Fruit fly (Drosophila melanogaster) whole organism, embryonic: Measurements from ENCODE around the gene Ccz1.

Experiments
- Asciz ChIP-seq: fragments of 200-800 bp; sonication (Bioruptor generic); optimal IDR thresholded peaks from 2 replicates; lab custom pipeline; 2017; ENCODE audit warnings: missing biosample characterization, mild to moderate bottlenecking, missing genetic modification characterization, missing genetic modification reagents
- CG10654 ChIP-seq: fragments of 200-800 bp; sonication (Bioruptor generic); optimal IDR thresholded peaks from 2 replicates; lab custom pipeline; 2016; ENCODE audit warnings: missing biosample characterization, missing genetic modification characterization
- CG11504 ChIP-seq: fragments of 200-800 bp; sonication (Bioruptor generic); optimal IDR thresholded peaks from 3 replicates; lab custom pipeline; 2019; ENCODE audit warnings: missing biosample characterization, mild to moderate bottlenecking, missing genetic modification characterization, moderate library complexity
- CG14710 ChIP-seq: fragments of 200-800 bp; sonication (Bioruptor generic); optimal IDR thresholded peaks from 3 replicates; lab custom pipeline; 2019; ENCODE audit warnings: missing biosample characterization, mild to moderate bottlenecking, missing genetic modification characterization, moderate library complexity
- CG1529 ChIP-seq: fragments of 200-800 bp; sonication (Bioruptor generic); optimal IDR thresholded peaks from 3 replicates; lab custom pipeline; 2018; ENCODE audit warnings: missing biosample characterization, missing genetic modification characterization
- CG17568 ChIP-seq: fragments of 200-800 bp; sonication (Bioruptor generic); optimal IDR thresholded peaks from 2 replicates; lab custom pipeline; 2018; ENCODE audit warnings: missing biosample characterization, mild to moderate bottlenecking, missing genetic modification characterization, moderate library complexity
- CG17912 ChIP-seq: fragments of 200-800 bp; sonication (Bioruptor generic); optimal IDR thresholded peaks from 2 replicates; lab custom pipeline; 2018; ENCODE audit warnings: missing biosample characterization, mild to moderate bottlenecking, missing genetic modification characterization
- CG18262 ChIP-seq: fragments of 200-800 bp; optimal IDR thresholded peaks from 3 replicates; lab custom pipeline; 2019; ENCODE audit warnings: missing biosample characterization, mild to moderate bottlenecking, missing genetic modification characterization, moderate library complexity
- CG2202 ChIP-seq: fragments of 200-800 bp; sonication (Bioruptor generic); optimal IDR thresholded peaks from 2 replicates; lab custom pipeline; 2018; ENCODE audit warnings: missing biosample characterization, mild to moderate bottlenecking, missing genetic modification characterization
- CG2712 ChIP-seq: fragments of 200-800 bp; optimal IDR thresholded peaks from 3 replicates; lab custom pipeline; 2019; ENCODE audit warnings: missing biosample characterization, mild to moderate bottlenecking, missing genetic modification characterization, moderate library complexity
- CG2889 ChIP-seq: fragments of 200-800 bp; sonication (Bioruptor generic); IDR thresholded peaks from 3 replicates; pipeline ENCODE4 v1.3.6; 2022; ENCODE audit warnings: missing biosample characterization, missing genetic modification characterization
- CG30403 ChIP-seq: fragments of 200-800 bp; sonication (Bioruptor generic); optimal IDR thresholded peaks from 3 replicates; lab custom pipeline; 2016; ENCODE audit warnings: missing biosample characterization, missing genetic modification characterization
- CG4360 ChIP-seq: fragments of 200-800 bp; sonication (Bioruptor generic); IDR thresholded peaks from 2 replicates; pipeline ENCODE4 v1.3.6; 2022; ENCODE audit warnings: missing biosample characterization, missing genetic modification characterization
- CG4707 ChIP-seq: fragments of 200-800 bp; sonication (Bioruptor generic); optimal IDR thresholded peaks from 2 replicates; lab custom pipeline; 2018; ENCODE audit warnings: missing biosample characterization, mild to moderate bottlenecking, missing genetic modification characterization, moderate library complexity
- CG6765 ChIP-seq: fragments of 200-800 bp; sonication (Bioruptor generic); optimal IDR thresholded peaks from 3 replicates; lab custom pipeline; 2017; ENCODE audit warnings: missing biosample characterization, mild to moderate bottlenecking, missing genetic modification characterization
- CG7556 ChIP-seq: fragments of 200-800 bp; sonication (Bioruptor generic); optimal IDR thresholded peaks from 2 replicates; lab custom pipeline; 2017; ENCODE audit warnings: missing biosample characterization, mild to moderate bottlenecking, missing genetic modification characterization
- CG7745 ChIP-seq: fragments of 200-800 bp; sonication (Bioruptor generic); optimal IDR thresholded peaks from 2 replicates; lab custom pipeline; 2018; ENCODE audit warnings: missing biosample characterization, mild to moderate bottlenecking, missing genetic modification characterization, moderate library complexity
- CG7786 ChIP-seq: fragments of 200-800 bp; sonication (Bioruptor generic); optimal IDR thresholded peaks from 2 replicates; lab custom pipeline; 2016; ENCODE audit warnings: missing biosample characterization, missing genetic modification characterization
- CG8089 ChIP-seq: fragments of 200-800 bp; sonication (Bioruptor generic); optimal IDR thresholded peaks from 3 replicates; lab custom pipeline; 2016; ENCODE audit warnings: missing biosample characterization, missing genetic modification characterization
- CG8290 ChIP-seq, 3 experiments: fragments of 200-800 bp; sonication (Bioruptor generic); optimal IDR thresholded peaks; 2 replicates each; lab custom pipeline; 2016 to 2019; ENCODE audit warnings: missing biosample characterization in 3 of 3, missing genetic modification characterization in 3 of 3, mild to moderate bottlenecking in 2 of 3, moderate library complexity in 1 of 3
- CG8478 ChIP-seq: fragments of >200 bp; optimal IDR thresholded peaks from 2 replicates; lab custom pipeline; 2018
- CG8944 ChIP-seq: fragments of 200-800 bp; sonication (Bioruptor generic); optimal IDR thresholded peaks from 3 replicates; lab custom pipeline; 2016; ENCODE audit warnings: missing biosample characterization, missing genetic modification characterization
- CG9817 ChIP-seq: fragments of 200-800 bp; sonication (Bioruptor generic); optimal IDR thresholded peaks from 2 replicates; lab custom pipeline; 2018; ENCODE audit warnings: missing biosample characterization, mild to moderate bottlenecking, missing genetic modification characterization, moderate library complexity
- Chrac-16 ChIP-seq: fragments of 200-800 bp; sonication (Bioruptor generic); optimal IDR thresholded peaks from 3 replicates; lab custom pipeline; 2016; ENCODE audit warnings: missing biosample characterization, missing genetic modification characterization
- Dll ChIP-seq: fragments of 200-800 bp; sonication (Bioruptor generic); IDR thresholded peaks from 4 replicates; pipeline ENCODE4 v1.3.6; 2022; ENCODE audit warnings: missing biosample characterization, missing genetic modification characterization; ENCODE audit not compliant: partially characterized antibody
- Gug ChIP-seq: fragments of 200-800 bp; sonication (Bioruptor generic); IDR thresholded peaks from 4 replicates; pipeline ENCODE4 v1.3.6; 2022; ENCODE audit warnings: missing biosample characterization, missing genetic modification characterization
- HHEX ChIP-seq: fragments of 200-800 bp; sonication (Bioruptor generic); optimal IDR thresholded peaks from 3 replicates; lab custom pipeline; 2017; ENCODE audit warnings: missing biosample characterization, mild to moderate bottlenecking, missing genetic modification characterization, missing genetic modification reagents
- Hey ChIP-seq: fragments of 200-800 bp; sonication (Bioruptor generic); optimal IDR thresholded peaks from 3 replicates; lab custom pipeline; 2018; ENCODE audit warnings: missing biosample characterization, mild to moderate bottlenecking, missing genetic modification characterization
- Hsf ChIP-seq: fragments of 200-800 bp; sonication (Bioruptor generic); optimal IDR thresholded peaks from 3 replicates; lab custom pipeline; 2016; ENCODE audit warnings: missing biosample characterization, missing genetic modification characterization
- Kr ChIP-seq: fragments of 200-800 bp; sonication (Bioruptor generic); optimal IDR thresholded peaks from 2 replicates; lab custom pipeline; 2017; ENCODE audit warnings: missing biosample characterization, mild to moderate bottlenecking, missing genetic modification characterization
- MESR4 ChIP-seq: fragments of 200-800 bp; sonication (Bioruptor generic); optimal IDR thresholded peaks from 2 replicates; lab custom pipeline; 2018; ENCODE audit warnings: missing biosample characterization, mild to moderate bottlenecking, missing genetic modification characterization, moderate library complexity
- Mes4 ChIP-seq: fragments of 200-800 bp; sonication (Bioruptor generic); optimal IDR thresholded peaks from 2 replicates; lab custom pipeline; 2016; ENCODE audit warnings: missing biosample characterization, missing genetic modification characterization
- Myb ChIP-seq: fragments of 200-800 bp; sonication (Bioruptor generic); optimal IDR thresholded peaks from 2 replicates; lab custom pipeline; 2016; ENCODE audit warnings: missing biosample characterization, missing genetic modification characterization
- Nf-YB ChIP-seq: fragments of 200-800 bp; sonication (Bioruptor generic); optimal IDR thresholded peaks from 3 replicates; lab custom pipeline; 2019; ENCODE audit warnings: missing biosample characterization, mild to moderate bottlenecking, missing genetic modification characterization, moderate library complexity
- NfI ChIP-seq: fragments of 200-800 bp; sonication (Bioruptor generic); optimal IDR thresholded peaks from 3 replicates; lab custom pipeline; 2018; ENCODE audit warnings: missing biosample characterization, mild to moderate bottlenecking, missing genetic modification characterization, moderate library complexity
- Spps ChIP-seq: fragments of 200-800 bp; sonication (Bioruptor generic); optimal IDR thresholded peaks from 2 replicates; lab custom pipeline; 2018; ENCODE audit warnings: missing biosample characterization, mild to moderate bottlenecking, missing genetic modification characterization
- Xbp1 ChIP-seq: fragments of 200-800 bp; sonication (Bioruptor generic); optimal IDR thresholded peaks from 3 replicates; lab custom pipeline; 2016; ENCODE audit warnings: missing biosample characterization, mild to moderate bottlenecking, missing genetic modification characterization
- ac ChIP-seq: fragments of 200-800 bp; sonication (Bioruptor generic); optimal IDR thresholded peaks from 3 replicates; lab custom pipeline; 2017; ENCODE audit warnings: missing biosample characterization, mild to moderate bottlenecking, missing genetic modification characterization
- bigmax ChIP-seq: fragments of 200-800 bp; sonication (Bioruptor generic); optimal IDR thresholded peaks from 2 replicates; lab custom pipeline; 2018; ENCODE audit warnings: missing biosample characterization, mild to moderate bottlenecking, missing genetic modification characterization
- crol ChIP-seq: fragments of 200-800 bp; sonication (Bioruptor generic); IDR thresholded peaks from 2 replicates; pipeline ENCODE4 v1.3.6; 2022; ENCODE audit warnings: missing biosample characterization, missing genetic modification characterization
- disco-r ChIP-seq: fragments of 200-800 bp; sonication (Bioruptor generic); optimal IDR thresholded peaks from 2 replicates; lab custom pipeline; 2016; ENCODE audit warnings: missing biosample characterization, missing genetic modification characterization
- gcm ChIP-seq: fragments of 200-800 bp; sonication (Bioruptor generic); optimal IDR thresholded peaks from 2 replicates; lab custom pipeline; 2019; ENCODE audit warnings: missing biosample characterization, mild to moderate bottlenecking, missing genetic modification characterization, moderate library complexity
- oc ChIP-seq: fragments of 200-800 bp; sonication (Bioruptor generic); optimal IDR thresholded peaks from 2 replicates; lab custom pipeline; 2018; ENCODE audit warnings: missing biosample characterization, mild to moderate bottlenecking, missing genetic modification characterization, moderate library complexity
- p53 ChIP-seq: fragments of 200-800 bp; sonication (Bioruptor generic); optimal IDR thresholded peaks from 2 replicates; lab custom pipeline; 2016; ENCODE audit warnings: missing biosample characterization, missing genetic modification characterization
- prd ChIP-seq, 3 experiments: fragments of >200 bp in 2 of 3; fragments of 200-800 bp in 1 of 3; sonication (Bioruptor generic) in 1 of 3; optimal IDR thresholded peaks in 2 of 3; IDR thresholded peaks in 1 of 3; 2 replicates in 2 of 3; 3 replicates in 1 of 3; pipeline versions ENCODE4 v1.3.6 to Lab custom; 2017 to 2022; ENCODE audit warnings: missing biosample characterization in 1 of 3, missing genetic modification characterization in 1 of 3
- pros ChIP-seq: fragments of 200-800 bp; sonication (Bioruptor generic); optimal IDR thresholded peaks from 3 replicates; lab custom pipeline; 2019; ENCODE audit warnings: missing biosample characterization, mild to moderate bottlenecking, missing genetic modification characterization, moderate library complexity
- rib ChIP-seq: fragments of 200-800 bp; sonication (Bioruptor generic); IDR thresholded peaks from 2 replicates; pipeline ENCODE4 v1.3.6; 2022; ENCODE audit warnings: missing biosample characterization, missing genetic modification characterization
- sima ChIP-seq: fragments of 200-800 bp; sonication (Bioruptor generic); optimal IDR thresholded peaks from 2 replicates; lab custom pipeline; 2016; ENCODE audit warnings: missing biosample characterization, missing genetic modification characterization
- slbo ChIP-seq: fragments of 200-800 bp; sonication (Bioruptor generic); IDR thresholded peaks from 2 replicates; pipeline ENCODE4 v1.3.6; 2022; ENCODE audit warnings: missing biosample characterization, missing genetic modification characterization
- ssp ChIP-seq: fragments of 200-800 bp; sonication (Bioruptor generic); IDR thresholded peaks from 2 replicates; pipeline ENCODE4 v1.3.6; 2022; ENCODE audit warnings: missing biosample characterization, missing genetic modification characterization
- zfh1 ChIP-seq: fragments of 200-800 bp; sonication (Bioruptor generic); IDR thresholded peaks from 3 replicates; pipeline ENCODE4 v1.3.6; 2022; ENCODE audit warnings: missing biosample characterization, missing genetic modification characterization

Gene Ccz1

DNA sequence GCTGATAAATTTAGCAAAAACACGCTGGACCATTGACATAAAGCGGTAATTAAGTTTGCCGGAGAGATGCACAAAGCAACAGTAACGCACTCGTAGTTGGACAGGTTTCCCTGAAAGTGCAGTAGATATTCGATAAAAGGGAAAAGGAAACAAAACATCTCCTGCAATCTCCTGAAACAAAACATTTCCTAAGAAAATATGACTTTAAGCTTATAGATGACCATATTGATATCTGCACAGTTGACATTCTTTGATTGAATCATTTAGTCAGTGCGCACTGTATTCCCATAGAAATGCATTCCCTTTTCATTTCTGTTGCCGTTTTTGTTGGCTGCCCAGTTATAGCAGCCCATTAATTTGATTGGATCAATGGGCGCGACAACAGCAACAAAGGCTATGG, 46.1 kb downstream of the Ccz1 start (continued):
- TF ChIP-seq gcm (GFP tag; lab: Kevin White, UChicago) (peak; percentile 34), slbo (no peak), oc (tag; lab: Kevin White, UChicago) (peak; percentile 79), CG17568 (peak; percentile 6), crol (GFP tag; lab: Robert Waterston, UW) (no peak), CG30403 (GFP tag; lab: Kevin White, UChicago) (peak; percentile 16), CG6765 (GFP tag; lab: Kevin White, UChicago) (no peak), CG4360 (GFP tag; lab: Robert Waterston, UW) (no peak), p53 (GFP tag; lab: Kevin White, UChicago) (no peak), ssp (GFP tag; lab: Robert Waterston, UW) (no peak), CG10654 (GFP tag; lab: Kevin White, UChicago) (no peak), CG14710 (tag; lab: Kevin White, UChicago) (peak; percentile 21), Kr (GFP tag; lab: Kevin White, UChicago) (no peak), NfI (GFP tag; lab: Kevin White, UChicago) (peak; percentile 44), Nf-YB (peak; percentile 65), CG7786 (GFP tag; lab: Kevin White, UChicago) (no peak), CG18262 (tag; lab: Kevin White, UChicago) (peak; percentile 55), Hsf (peak; percentile 45), CG2712 (peak; percentile 49), pros (GFP tag; lab: Kevin White, UChicago) (no peak), MESR4 (GFP tag; lab: Kevin White, UChicago) (no peak), CG7556 (peak; percentile 22), CG8290 (GFP tag; optimal IDR thresholded peaks at IDR 0.05; lab: Kevin White, UChicago) (no peak), CG8290 (tag; optimal IDR thresholded peaks at IDR 0.05; lab: Kevin White, UChicago) (peak in 1 of 2 experiments; percentile 44), HHEX (GFP tag; lab: Kevin White, UChicago) (no peak), zfh1 (GFP tag; lab: Robert Waterston, UW) (peak; percentile 80), CG2889 (GFP tag; lab: Robert Waterston, UW) (no peak), sima (GFP tag; lab: Kevin White, UChicago) (no peak), Gug (peak; percentile 29; the same call in 2 of the 4 replicates), Xbp1 (GFP tag; lab: Kevin White, UChicago) (peak; percentile 64), Hey (tag; lab: Kevin White, UChicago) (no peak), Chrac-16 (peak; percentile 66), rib (GFP tag; lab: Robert Waterston, UW) (no peak), bigmax (GFP tag; lab: Kevin White, UChicago) (no peak), CG8089 (GFP tag; lab: Kevin White, UChicago) (peak; percentile 60), CG8478 (no peak), CG2202 (tag; lab: Kevin White, UChicago) (peak; percentile 46), Dll (GFP tag; lab: Robert Waterston, UW) (no peak), prd (optimal IDR thresholded peaks at IDR 0.05; lab: Kevin White, UChicago) (no peak), prd (GFP tag; IDR thresholded peaks at IDR 0.05; lab: Robert Waterston, UW) (peak; percentile 76; the same call in 2 of the 3 replicates), CG4707 (GFP tag; lab: Kevin White, UChicago) (peak; percentile 61), CG9817 (peak; percentile 10), CG7745 (tag; lab: Kevin White, UChicago) (no peak), Mes4 (GFP tag; lab: Kevin White, UChicago) (peak; percentile 55), Asciz (no peak), CG8944 (GFP tag; lab: Kevin White, UChicago) (peak; percentile 49), disco-r (no peak), CG1529 (GFP tag; lab: Kevin White, UChicago) (peak; percentile 67), ac (GFP tag; lab: Kevin White, UChicago) (no peak), Myb (no peak), CG17912 (GFP tag; lab: Kevin White, UChicago) (no peak), CG11504 (peak; percentile 58), Spps (tag; lab: Kevin White, UChicago) (no peak)
